Worm (Caenorhabditis elegans) whole organism, L4 larva: ENCODE measurements around the gene ZC443.7.

Experiments used
- F10B5.3 ChIP-seq: sonication (generic microtip); optimal IDR thresholded peaks from 2 replicates; lab custom pipeline; 2016; ENCODE audit warnings: mild to moderate bottlenecking, missing genetic modification characterization, missing compliant biosample characterization
- Y5F2A.4 ChIP-seq: fragments of 200-800 bp; sonication (Bioruptor generic); optimal IDR thresholded peaks from 2 replicates; lab custom pipeline; 2018; ENCODE audit warnings: mild to moderate bottlenecking, missing genetic modification characterization, missing compliant biosample characterization
- ama-1 ChIP-seq: fragments of 150-350 bp; optimal IDR thresholded peaks from 2 replicates; lab custom pipeline; 2014; ENCODE audit warnings: inconsistent platforms, mixed read lengths
- egl-27 ChIP-seq: sonication (generic microtip); optimal IDR thresholded peaks from 3 replicates; lab custom pipeline; 2017; ENCODE audit warnings: missing biosample characterization, missing genetic modification reagents, missing genetic modification characterization
- jun-1 ChIP-seq: fragments of 150-350 bp; optimal IDR thresholded peaks from 2 replicates; lab custom pipeline; 2014; ENCODE audit warnings: missing biosample characterization, missing genetic modification reagents, missing genetic modification characterization
- nhr-11 ChIP-seq: fragments of 150-350 bp; optimal IDR thresholded peaks from 2 replicates; lab custom pipeline; 2014; ENCODE audit warnings: missing biosample characterization, missing genetic modification characterization
- nhr-77 ChIP-seq: fragments of 150-350 bp; optimal IDR thresholded peaks from 2 replicates; lab custom pipeline; 2014; ENCODE audit warnings: missing biosample characterization, missing genetic modification characterization
- set-16 ChIP-seq: fragments of 200-800 bp; sonication (Bioruptor generic); IDR thresholded peaks from 2 replicates; pipeline ENCODE4 v1.3.6; 2022; ENCODE audit warnings: missing genetic modification reagents, missing genetic modification characterization, missing compliant biosample characterization
- skn-1 ChIP-seq: fragments of 150-350 bp; optimal IDR thresholded peaks from 2 replicates; lab custom pipeline; 2014; ENCODE audit warnings: missing biosample characterization, missing genetic modification characterization
- ztf-11 ChIP-seq: fragments of 150-350 bp; optimal IDR thresholded peaks from 2 replicates; lab custom pipeline; 2014; ENCODE audit warnings: missing biosample characterization, missing genetic modification characterization

DNA sequence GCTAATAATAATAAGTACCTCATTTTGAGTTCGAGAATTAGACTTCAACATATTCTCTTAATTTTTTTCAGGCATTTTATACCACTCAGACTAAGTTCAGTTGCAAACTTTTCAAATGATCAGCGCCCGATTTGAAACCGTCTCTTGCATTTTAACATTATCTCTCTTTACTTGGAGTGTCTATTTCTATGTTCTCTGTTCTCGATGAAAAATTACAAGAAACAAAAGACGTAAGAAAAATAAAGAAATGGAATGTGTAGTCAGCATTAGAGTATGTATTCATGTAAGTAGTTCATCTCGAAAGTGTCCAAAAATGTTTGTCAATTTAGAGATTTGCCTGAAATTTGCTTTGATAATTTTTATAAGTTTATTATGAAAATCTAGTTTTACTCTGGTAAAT is 6.1 kb upstream of the ZC443.7 start, which contains the start of gene ugt-3:
- TF ChIP-seq Y5F2A.4 (no peak), egl-27 (tag; lab: Kevin White, UChicago) (no peak), F10B5.3 (tag; lab: Kevin White, UChicago) (no peak), ama-1 (no peak), jun-1 (tag; lab: Kevin White, UChicago) (no peak), set-16 (GFP tag; lab: Robert Waterston, UW) (no peak), nhr-77 (tag; lab: Kevin White, UChicago) (no peak), skn-1 (no peak), ztf-11 (no peak), nhr-11 (tag; lab: Kevin White, UChicago) (no peak)
